Worm (Caenorhabditis elegans) whole organism, L1 larva: ENCODE measurements around the gene R04B3.3.

Source experiments
- ama-1 ChIP-seq: fragments of 150-350 bp; optimal IDR thresholded peaks from 2 replicates; lab custom pipeline; 2014
- elt-3 ChIP-seq, 6 experiments: fragments of 150-350 bp in 1 of 6; sonication (generic microtip); optimal IDR thresholded peaks; 2 replicates each; lab custom pipeline; 2017 to 2018; ENCODE audit warnings: missing biosample characterization in 6 of 6, missing genetic modification characterization in 6 of 6, inconsistent platforms in 1 of 6
- fkh-4 ChIP-seq: sonication (generic microtip); optimal IDR thresholded peaks from 2 replicates; lab custom pipeline; 2016; ENCODE audit warnings: missing compliant biosample characterization, missing genetic modification characterization, borderline replicate concordance
- hpl-2 ChIP-seq: fragments of 150-350 bp; optimal IDR thresholded peaks from 2 replicates; lab custom pipeline; 2014; ENCODE audit warnings: missing biosample characterization, missing genetic modification reagents, missing genetic modification characterization
- rnt-1 ChIP-seq: sonication (generic microtip); optimal IDR thresholded peaks from 2 replicates; lab custom pipeline; 2016; ENCODE audit warnings: mild to moderate bottlenecking, missing genetic modification characterization, moderate library complexity, missing compliant biosample characterization

DNA sequence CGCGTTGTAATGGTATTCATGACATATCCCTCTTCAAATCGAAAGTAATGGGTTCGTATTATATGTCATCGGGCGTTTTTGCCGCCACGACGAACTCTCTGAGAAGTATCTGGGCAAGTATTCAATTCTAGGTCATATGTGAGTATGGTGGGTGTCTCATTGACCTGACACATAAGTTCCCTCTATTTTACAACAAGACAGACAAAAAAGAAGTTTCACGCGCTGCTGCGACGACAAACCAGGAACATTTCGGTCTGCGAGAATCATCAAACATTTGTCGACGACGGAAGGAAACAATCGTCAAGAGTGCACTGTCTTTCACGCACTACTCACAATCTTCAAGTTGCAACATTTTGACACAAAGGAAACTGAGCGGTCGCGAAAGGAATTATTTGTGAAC, 50.5 kb downstream of the R04B3.3 start:
- TF ChIP-seq hpl-2 = no peak
- TF ChIP-seq fkh-4 = no peak
- TF ChIP-seq elt-3 (tag; optimal IDR thresholded peaks at IDR 0.05; lab: Kevin White, UChicago) = no peak
- TF ChIP-seq rnt-1 (tag; lab: Kevin White, UChicago) = no peak
- no peak for TF ChIP-seq ama-1
